Fruit fly (Drosophila melanogaster) whole organism, prepupa: ENCODE results near the gene Rpn12.

Source experiments
- CG10631 ChIP-seq: fragments of 200-800 bp; sonication (Bioruptor generic); optimal IDR thresholded peaks from 2 replicates; lab custom pipeline; 2016; ENCODE audit warnings: missing biosample characterization, missing genetic modification characterization
- CG11294 ChIP-seq: fragments of 200-800 bp; sonication (Bioruptor generic); IDR thresholded peaks from 2 replicates; pipeline ENCODE4 v1.3.6; 2022; ENCODE audit warnings: missing biosample characterization, missing genetic modification characterization
- CG11762 ChIP-seq: fragments of 200-800 bp; sonication (Bioruptor generic); optimal IDR thresholded peaks from 3 replicates; lab custom pipeline; 2016; ENCODE audit warnings: missing biosample characterization, missing genetic modification characterization; ENCODE audit not compliant: insufficient read depth
- CG11902 ChIP-seq: fragments of 200-800 bp; sonication (Bioruptor generic); optimal IDR thresholded peaks from 3 replicates; lab custom pipeline; 2016; ENCODE audit warnings: missing biosample characterization, missing genetic modification characterization
- CG15336 ChIP-seq: fragments of 200-800 bp; sonication (Bioruptor generic); IDR thresholded peaks from 2 replicates; pipeline ENCODE4 v1.3.6; 2022; ENCODE audit warnings: missing biosample characterization, missing genetic modification characterization
- CG1621 ChIP-seq: fragments of 200-800 bp; sonication (Bioruptor generic); optimal IDR thresholded peaks from 3 replicates; lab custom pipeline; 2018; ENCODE audit warnings: missing biosample characterization, mild to moderate bottlenecking, missing genetic modification characterization
- CG3032 ChIP-seq: fragments of 200-800 bp; optimal IDR thresholded peaks from 2 replicates; lab custom pipeline; 2019; ENCODE audit warnings: missing biosample characterization, mild to moderate bottlenecking, missing genetic modification characterization, moderate library complexity
- CG31627 ChIP-seq: fragments of 200-800 bp; sonication (Bioruptor generic); optimal IDR thresholded peaks from 3 replicates; lab custom pipeline; 2016; ENCODE audit warnings: missing biosample characterization, missing genetic modification characterization
- CG34406 ChIP-seq: fragments of 200-800 bp; sonication (Bioruptor generic); optimal IDR thresholded peaks from 3 replicates; lab custom pipeline; 2016; ENCODE audit warnings: missing biosample characterization, missing genetic modification characterization
- CG3919 ChIP-seq: fragments of 200-800 bp; sonication (Bioruptor generic); optimal IDR thresholded peaks from 3 replicates; lab custom pipeline; 2016; ENCODE audit warnings: missing biosample characterization, missing genetic modification characterization
- CG6792 ChIP-seq: fragments of 200-800 bp; sonication (Bioruptor generic); optimal IDR thresholded peaks from 3 replicates; lab custom pipeline; 2016; ENCODE audit warnings: missing biosample characterization, missing genetic modification characterization
- CG6808 ChIP-seq: fragments of 200-800 bp; sonication (Bioruptor generic); optimal IDR thresholded peaks from 3 replicates; lab custom pipeline; 2017; ENCODE audit warnings: missing biosample characterization, missing genetic modification characterization, mild to moderate bottlenecking, moderate library complexity, missing genetic modification reagents
- CG6854 ChIP-seq: fragments of 200-800 bp; sonication (Bioruptor generic); optimal IDR thresholded peaks from 2 replicates; lab custom pipeline; 2017; ENCODE audit warnings: missing biosample characterization, mild to moderate bottlenecking, missing genetic modification characterization
- CG7368 ChIP-seq: fragments of 200-800 bp; sonication (Bioruptor generic); optimal IDR thresholded peaks from 3 replicates; lab custom pipeline; 2016; ENCODE audit warnings: missing biosample characterization, missing genetic modification characterization
- CG8319 ChIP-seq: fragments of 200-800 bp; sonication (Bioruptor generic); optimal IDR thresholded peaks from 3 replicates; lab custom pipeline; 2016; ENCODE audit warnings: missing biosample characterization, missing genetic modification characterization
- CG8632 ChIP-seq: fragments of 200-800 bp; sonication (Bioruptor generic); optimal IDR thresholded peaks from 3 replicates; lab custom pipeline; 2016; ENCODE audit warnings: missing biosample characterization, missing genetic modification characterization
- CG9139 ChIP-seq: fragments of 200-800 bp; sonication (Bioruptor generic); optimal IDR thresholded peaks from 3 replicates; lab custom pipeline; 2017; ENCODE audit warnings: missing biosample characterization, mild to moderate bottlenecking, missing genetic modification characterization
- Eip78C ChIP-seq: fragments of 200-800 bp; sonication (Bioruptor generic); peaks from one replicate; lab custom pipeline; 2016; ENCODE audit warnings: missing biosample characterization, missing genetic modification characterization
- Eip93F ChIP-seq: fragments of 200-800 bp; sonication (Bioruptor generic); optimal IDR thresholded peaks from 2 replicates; lab custom pipeline; 2016; ENCODE audit warnings: missing biosample characterization, mild to moderate bottlenecking, missing genetic modification characterization
- Ets21C ChIP-seq: fragments of 200-800 bp; sonication (Bioruptor generic); optimal IDR thresholded peaks from 3 replicates; lab custom pipeline; 2016; ENCODE audit warnings: missing biosample characterization, missing genetic modification characterization
- Ets96B ChIP-seq: fragments of 200-800 bp; optimal IDR thresholded peaks from 2 replicates; lab custom pipeline; 2019; ENCODE audit warnings: missing biosample characterization, mild to moderate bottlenecking, missing genetic modification characterization, moderate library complexity
- Gug ChIP-seq: fragments of 200-800 bp; sonication (Bioruptor generic); IDR thresholded peaks from 2 replicates; pipeline ENCODE4 v1.3.6; 2022; ENCODE audit warnings: missing biosample characterization, missing genetic modification characterization
- Hr4 ChIP-seq: fragments of 200-800 bp; sonication (Bioruptor generic); optimal IDR thresholded peaks from 3 replicates; lab custom pipeline; 2016; ENCODE audit warnings: missing biosample characterization, missing genetic modification characterization
- Lpt ChIP-seq: fragments of 200-800 bp; sonication (Bioruptor generic); optimal IDR thresholded peaks from 3 replicates; lab custom pipeline; 2016; ENCODE audit warnings: missing biosample characterization, missing genetic modification characterization
- Met ChIP-seq: fragments of 200-800 bp; sonication (Bioruptor generic); optimal IDR thresholded peaks from 3 replicates; lab custom pipeline; 2016; ENCODE audit warnings: missing biosample characterization, missing genetic modification characterization
- Smox ChIP-seq: fragments of 200-800 bp; sonication (Bioruptor generic); optimal IDR thresholded peaks from 3 replicates; lab custom pipeline; 2016; ENCODE audit warnings: missing biosample characterization, missing genetic modification characterization
- Sox102F ChIP-seq: fragments of 200-800 bp; sonication (Bioruptor generic); optimal IDR thresholded peaks from 2 replicates; lab custom pipeline; 2016; ENCODE audit warnings: missing biosample characterization, mild to moderate bottlenecking, missing genetic modification characterization
- Sox14 ChIP-seq: fragments of 200-800 bp; sonication (Bioruptor generic); optimal IDR thresholded peaks from 3 replicates; lab custom pipeline; 2016; ENCODE audit warnings: missing biosample characterization, missing genetic modification characterization
- Sox15 ChIP-seq: fragments of 200-800 bp; sonication (Bioruptor generic); optimal IDR thresholded peaks from 3 replicates; lab custom pipeline; 2016; ENCODE audit warnings: missing biosample characterization, missing genetic modification characterization
- achi ChIP-seq: fragments of 200-800 bp; sonication (Bioruptor generic); optimal IDR thresholded peaks from 3 replicates; lab custom pipeline; 2016; ENCODE audit warnings: missing biosample characterization, missing genetic modification characterization
- acj6 ChIP-seq: fragments of 200-800 bp; sonication (Bioruptor generic); optimal IDR thresholded peaks from 3 replicates; lab custom pipeline; 2016; ENCODE audit warnings: missing biosample characterization, missing genetic modification characterization
- dac ChIP-seq: fragments of 200-800 bp; sonication (Bioruptor generic); optimal IDR thresholded peaks from 2 replicates; lab custom pipeline; 2017; ENCODE audit warnings: missing biosample characterization, mild to moderate bottlenecking, missing genetic modification characterization
- eg ChIP-seq: fragments of 200-800 bp; sonication (Bioruptor generic); IDR thresholded peaks from 3 replicates; pipeline ENCODE4 v1.3.6; 2022; ENCODE audit warnings: missing biosample characterization, missing genetic modification characterization
- esn ChIP-seq: fragments of 200-800 bp; sonication (Bioruptor generic); optimal IDR thresholded peaks from 2 replicates; lab custom pipeline; 2016; ENCODE audit warnings: missing biosample characterization, mild to moderate bottlenecking, missing genetic modification characterization, moderate library complexity
- fkh ChIP-seq: fragments of 200-800 bp; sonication (Bioruptor generic); optimal IDR thresholded peaks from 3 replicates; lab custom pipeline; 2017; ENCODE audit warnings: missing biosample characterization, mild to moderate bottlenecking, missing genetic modification characterization, moderate library complexity
- lz ChIP-seq: fragments of 200-800 bp; sonication (Bioruptor generic); optimal IDR thresholded peaks from 3 replicates; lab custom pipeline; 2016; ENCODE audit warnings: missing biosample characterization, missing genetic modification characterization
- pdm3 ChIP-seq: fragments of 200-800 bp; sonication (Bioruptor generic); optimal IDR thresholded peaks from 3 replicates; lab custom pipeline; 2016; ENCODE audit warnings: missing biosample characterization, missing genetic modification characterization
- salr ChIP-seq, 2 experiments: fragments of 200-800 bp; sonication (Bioruptor generic); optimal IDR thresholded peaks; 3 replicates each; lab custom pipeline; 2016 to 2018; ENCODE audit warnings: missing biosample characterization in 2 of 2, missing genetic modification characterization in 2 of 2, mild to moderate bottlenecking in 1 of 2
- svp ChIP-seq: fragments of 200-800 bp; sonication (Bioruptor generic); peaks from one replicate; lab custom pipeline; 2016; ENCODE audit warnings: missing biosample characterization, missing genetic modification characterization
- topi ChIP-seq: fragments of 200-800 bp; sonication (Bioruptor generic); optimal IDR thresholded peaks from 3 replicates; lab custom pipeline; 2016; ENCODE audit warnings: missing biosample characterization, missing genetic modification characterization
- vri ChIP-seq: fragments of 200-800 bp; sonication (Bioruptor generic); optimal IDR thresholded peaks from 3 replicates; lab custom pipeline; 2016; ENCODE audit warnings: missing biosample characterization, mild to moderate bottlenecking, missing genetic modification characterization

Gene Rpn12

dm6 chr3L:16612152-16612551 lies 29.3 kb downstream of the Rpn12 start, which contains the start of gene CG4101 (continued):
- TF ChIP-seq Ets21C (GFP tag; lab: Kevin White, UChicago) (peak; percentile 78), lz (GFP tag; lab: Kevin White, UChicago) (peak; percentile 85), achi (GFP tag; lab: Kevin White, UChicago) (peak; percentile 76), CG10631 (GFP tag; lab: Kevin White, UChicago) (peak; percentile 85), topi (GFP tag; lab: Kevin White, UChicago) (peak; percentile 74), CG6808 (GFP tag; lab: Kevin White, UChicago) (peak; percentile 56), salr (GFP tag; optimal IDR thresholded peaks at IDR 0.05; lab: Kevin White, UChicago) (peak; percentile 19 to 63), CG9139 (peak; percentile 16), CG6792 (peak; percentile 71), vri (GFP tag; lab: Kevin White, UChicago) (peak; percentile 87), CG34406 (GFP tag; lab: Kevin White, UChicago) (peak; percentile 80), CG7368 (GFP tag; lab: Kevin White, UChicago) (peak; percentile 53), fkh (GFP tag; lab: Kevin White, UChicago) (peak; percentile 42), Hr4 (GFP tag; lab: Kevin White, UChicago) (peak; percentile 81), CG11762 (peak; percentile 66), dac (GFP tag; lab: Kevin White, UChicago) (peak; percentile 55), CG6854 (GFP tag; lab: Kevin White, UChicago) (no peak), eg (GFP tag; lab: Robert Waterston, UW) (peak; percentile 84), Lpt (GFP tag; lab: Kevin White, UChicago) (peak; percentile 31), CG3032 (tag; lab: Kevin White, UChicago) (peak; percentile 80)
- TF ChIP-seq, all 60 proteins: peak for 55

- TF ChIP-seq Eip78C (GFP tag; lab: Kevin White, UChicago) (peak; percentile 53), Eip93F (GFP tag; lab: Kevin White, UChicago) (peak; percentile 3), svp (GFP tag; lab: Kevin White, UChicago) (peak; percentile 79), Met (GFP tag; lab: Kevin White, UChicago) (peak; percentile 1), Sox15 (GFP tag; lab: Kevin White, UChicago) (no peak), CG15336 (GFP tag; lab: Robert Waterston, UW) (peak; percentile 14; the same call in 1 of the 2 replicates), Ets96B (tag; lab: Kevin White, UChicago) (no peak), CG11902 (GFP tag; lab: Kevin White, UChicago) (no peak), vri (GFP tag; lab: Kevin White, UChicago) (no peak), Sox14 (GFP tag; lab: Kevin White, UChicago) (peak; percentile 34), Smox (GFP tag; lab: Kevin White, UChicago) (no peak), CG11294 (no peak), fkh (GFP tag; lab: Kevin White, UChicago) (no peak), CG10631 (GFP tag; lab: Kevin White, UChicago) (no peak), pdm3 (GFP tag; lab: Kevin White, UChicago) (no peak), Hr4 (GFP tag; lab: Kevin White, UChicago) (peak; percentile 23), CG34406 (GFP tag; lab: Kevin White, UChicago) (no peak), Gug (no peak), esn (GFP tag; lab: Kevin White, UChicago) (peak; percentile 26), dac (GFP tag; lab: Kevin White, UChicago) (no peak), CG8319 (no peak), CG8632 (GFP tag; lab: Kevin White, UChicago) (no peak), acj6 (peak; percentile 2), CG3919 (GFP tag; lab: Kevin White, UChicago) (no peak), Sox102F (GFP tag; lab: Kevin White, UChicago) (peak; percentile 21), CG31627 (GFP tag; lab: Kevin White, UChicago) (peak; percentile 14), CG1621 (tag; lab: Kevin White, UChicago) (no peak)
Measured at dm6 chr3L:16612972-16613371, 30.1 kb downstream of the Rpn12 start.
